Worm (Caenorhabditis elegans): Measurements from ENCODE around the gene pus-1.

DNA sequence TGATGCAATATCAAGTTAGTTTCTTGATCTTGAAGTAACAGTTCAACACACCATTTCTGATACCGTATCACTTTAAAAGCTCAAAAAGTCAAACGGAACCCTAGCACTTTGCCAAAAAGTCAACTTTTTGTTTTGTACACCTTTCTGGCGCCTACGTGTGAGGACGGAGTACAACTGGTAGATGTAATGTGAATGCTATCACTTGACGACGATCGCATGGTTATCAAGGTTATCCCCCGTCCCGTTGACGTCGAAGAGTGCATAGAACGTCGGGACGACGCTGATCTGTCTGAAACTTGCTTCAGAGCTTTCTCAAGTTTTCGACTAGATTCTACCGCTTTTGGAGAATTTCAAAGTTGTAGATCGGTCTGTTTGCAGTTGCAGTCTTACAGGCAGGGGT is 14.8 kb downstream of the pus-1 start:
- TF ChIP-seq cog-1 (tag; optimal IDR thresholded peaks at IDR 0.05) (no peak), med-1 (GFP tag; optimal IDR thresholded peaks at IDR 0.05; ENCODE audit: insufficient read depth) (no peak), klf-2 (GFP tag; conservative IDR thresholded peaks at IDR 0.05) (no peak), tab-1 (GFP tag; IDR thresholded peaks at IDR 0.05) (no peak), ztf-23 (GFP tag; IDR thresholded peaks at IDR 0.05) (no peak), flt-1 (GFP tag; IDR thresholded peaks at IDR 0.05) (no peak)
